Worm (Caenorhabditis elegans) whole organism, L1 larva: Measurements from ENCODE around the gene R03G8.3.

Experiments used
- ama-1 ChIP-seq: fragments of 150-350 bp; optimal IDR thresholded peaks from 2 replicates; lab custom pipeline; 2014
- mep-1 ChIP-seq: fragments of 150-350 bp; optimal IDR thresholded peaks from 2 replicates; lab custom pipeline; 2014; ENCODE audit warnings: missing biosample characterization, missing genetic modification characterization
- nhr-237 ChIP-seq: fragments of 150-350 bp; optimal IDR thresholded peaks from 2 replicates; lab custom pipeline; 2014; ENCODE audit warnings: missing biosample characterization, missing genetic modification characterization
- pqm-1 ChIP-seq: sonication (generic microtip); optimal IDR thresholded peaks from 3 replicates; lab custom pipeline; 2017; ENCODE audit warnings: missing biosample characterization, missing genetic modification characterization
- skn-1 ChIP-seq: fragments of 150-350 bp; optimal IDR thresholded peaks from 2 replicates; lab custom pipeline; 2014; ENCODE audit warnings: missing biosample characterization, missing genetic modification characterization
- tbx-2 ChIP-seq: sonication (generic microtip); optimal IDR thresholded peaks from 2 replicates; lab custom pipeline; 2016; ENCODE audit warnings: missing genetic modification characterization, missing compliant biosample characterization
- ztf-4 ChIP-seq: fragments of 150-350 bp; optimal IDR thresholded peaks from 2 replicates; lab custom pipeline; 2014; ENCODE audit warnings: missing biosample characterization, missing genetic modification characterization

DNA sequence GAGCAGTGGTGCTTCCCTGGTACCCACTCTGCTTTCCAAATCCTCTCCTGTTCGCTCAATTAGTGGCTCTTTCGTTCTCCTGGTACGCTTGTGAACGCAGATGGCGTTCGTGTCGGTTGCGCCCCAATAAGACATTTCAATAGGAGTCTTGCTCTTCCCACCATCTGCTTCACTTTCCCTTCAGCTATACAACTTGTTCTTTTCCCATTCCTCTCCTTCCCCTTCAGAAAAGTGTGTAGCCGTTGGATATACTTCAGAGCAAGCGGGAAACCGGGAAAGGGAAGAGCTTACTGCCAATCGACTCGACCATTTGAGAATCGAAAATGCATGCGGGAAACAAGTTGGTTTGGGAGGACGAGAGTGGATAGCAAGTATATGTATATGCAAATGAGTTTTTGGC is 52.5 kb downstream of the R03G8.3 start:
- TF ChIP-seq pqm-1 (tag; lab: Kevin White, UChicago), result no peak
- TF ChIP-seq skn-1 (tag; lab: Kevin White, UChicago), result no peak
- TF ChIP-seq ama-1 (lab: Kevin White, UChicago), result no peak
- no peak for TF ChIP-seq nhr-237 (tag; lab: Kevin White, UChicago)
- no peak for TF ChIP-seq tbx-2 (tag; lab: Kevin White, UChicago)
- TF ChIP-seq mep-1 (tag; lab: Kevin White, UChicago), result no peak
- TF ChIP-seq ztf-4 (tag; lab: Kevin White, UChicago), result no peak
